Worm (Caenorhabditis elegans) whole organism, young adult: ENCODE results near the gene efl-1.

ENCODE experiments used
- K11D2.4 ChIP-seq: fragments of 200-800 bp; sonication (Bioruptor generic); IDR thresholded peaks from 2 replicates; pipeline ENCODE4 v1.3.6; 2022; ENCODE audit warnings: missing genetic modification reagents, missing genetic modification characterization, missing compliant biosample characterization
- Y56A3A.18 ChIP-seq: fragments of 200-800 bp; sonication (Bioruptor generic); IDR thresholded peaks from 2 replicates; pipeline ENCODE4 v1.3.6; 2022; ENCODE audit warnings: missing genetic modification reagents, missing genetic modification characterization, missing compliant biosample characterization
- ceh-40 ChIP-seq: fragments of 200-800 bp; sonication (Bioruptor generic); IDR thresholded peaks from 2 replicates; pipeline ENCODE4 v1.3.6; 2022; ENCODE audit warnings: missing genetic modification characterization, missing compliant biosample characterization
- efl-1 ChIP-seq: fragments of 150-350 bp; optimal IDR thresholded peaks from 2 replicates; lab custom pipeline; 2014; ENCODE audit warnings: missing biosample characterization, missing genetic modification reagents, missing genetic modification characterization
- egrh-3 ChIP-seq: fragments of 200-800 bp; sonication (Bioruptor generic); IDR thresholded peaks from 2 replicates; pipeline ENCODE4 v1.3.6; 2022; ENCODE audit warnings: missing genetic modification reagents, missing genetic modification characterization, missing compliant biosample characterization
- let-526 ChIP-seq: fragments of 200-800 bp; sonication (Bioruptor generic); IDR thresholded peaks from 2 replicates; pipeline ENCODE4 v1.3.6; 2022; ENCODE audit warnings: missing genetic modification reagents, missing genetic modification characterization, missing compliant biosample characterization
- lin-54 ChIP-seq: fragments of 200-800 bp; sonication (Bioruptor generic); optimal IDR thresholded peaks from 2 replicates; lab custom pipeline; 2018; ENCODE audit warnings: mild to moderate bottlenecking, missing genetic modification characterization, missing compliant biosample characterization
- nfyb-1 ChIP-seq: fragments of 200-800 bp; sonication (Bioruptor generic); IDR thresholded peaks from 2 replicates; pipeline ENCODE4 v1.3.6; 2022; ENCODE audit warnings: missing genetic modification reagents, missing genetic modification characterization, missing compliant biosample characterization
- nhr-179 ChIP-seq: sonication (generic microtip); optimal IDR thresholded peaks from 2 replicates; lab custom pipeline; 2016; ENCODE audit warnings: mild to moderate bottlenecking, missing genetic modification characterization, missing compliant biosample characterization
- sptf-2 ChIP-seq: fragments of 200-800 bp; sonication (Bioruptor generic); optimal IDR thresholded peaks from 2 replicates; lab custom pipeline; 2018; ENCODE audit warnings: mild to moderate bottlenecking, missing genetic modification characterization, missing compliant biosample characterization
- unc-130 ChIP-seq: sonication (generic microtip); optimal IDR thresholded peaks from 2 replicates; lab custom pipeline; 2016; ENCODE audit warnings: missing genetic modification reagents, missing genetic modification characterization, missing compliant biosample characterization
- ztf-26 ChIP-seq: sonication (generic microtip); optimal IDR thresholded peaks from 2 replicates; lab custom pipeline; 2017; ENCODE audit warnings: missing genetic modification characterization, missing compliant biosample characterization

- no peak for TF ChIP-seq ztf-26
- TF ChIP-seq efl-1 (GFP tag; lab: Kevin White, UChicago) = no peak
- no peak for TF ChIP-seq ceh-40
- TF ChIP-seq Y56A3A.18 (GFP tag; lab: Robert Waterston, UW) = no peak
- TF ChIP-seq nhr-179 (tag; lab: Kevin White, UChicago) = no peak
- TF ChIP-seq lin-54 (GFP tag; lab: Kevin White, UChicago) = no peak
- no peak for TF ChIP-seq unc-130 (GFP tag; lab: Kevin White, UChicago)
- TF ChIP-seq let-526 (GFP tag; lab: Robert Waterston, UW) = no peak
- TF ChIP-seq K11D2.4 = no peak
- TF ChIP-seq egrh-3 (GFP tag; lab: Robert Waterston, UW) = no peak
- TF ChIP-seq nfyb-1 (GFP tag; lab: Robert Waterston, UW) = peak; percentile 15; the same call in 1 of the 2 replicates
- no peak for TF ChIP-seq sptf-2 (GFP tag; lab: Kevin White, UChicago)
Observed at ce11 chrV:16958975-16959374, 6.5 kb downstream of the efl-1 start.
